Fruit fly (Drosophila melanogaster): ENCODE data around the gene Toll-9.
A peak's percentile ranks its signal among the peaks of the same experiment; 100 is the strongest.

The Toll-9 gene

dm6 chr3L:20398243-20399222, 32.0 kb upstream of the Toll-9 start (continued):
- TF ChIP-seq ac (GFP tag; optimal IDR thresholded peaks at IDR 0.05) (peak; percentile 35), disco-r (GFP tag; optimal IDR thresholded peaks at IDR 0.05) (peak; percentile 72), Camta (GFP tag; optimal IDR thresholded peaks at IDR 0.05) (peak; percentile 60), Mrtf (GFP tag; IDR thresholded peaks at IDR 0.05) (peak; percentile 63; the same call in 1 of the 3 replicates), CG17359 (tag; optimal IDR thresholded peaks at IDR 0.05) (peak; percentile 87), CG2120 (GFP tag; optimal IDR thresholded peaks at IDR 0.05) (peak; percentile 90), tll (GFP tag; optimal IDR thresholded peaks at IDR 0.05) (no peak), cas (GFP tag; IDR thresholded peaks at IDR 0.05) (no peak), CG7357 (GFP tag; IDR thresholded peaks at IDR 0.05) (peak; percentile 62), CG14441 (GFP tag; IDR thresholded peaks at IDR 0.05) (peak; percentile 79), chif (GFP tag; optimal IDR thresholded peaks at IDR 0.05) (peak; percentile 56 to 72), dati (GFP tag; IDR thresholded peaks at IDR 0.05) (0 out of 2 replicates have a peak, but pooled peaks have one; percentile 28), CG18764 (GFP tag; optimal IDR thresholded peaks at IDR 0.05) (peak; percentile 60), gem (tag; optimal IDR thresholded peaks at IDR 0.05) (peak; percentile 94), Stat92E (GFP tag; optimal IDR thresholded peaks at IDR 0.05) (peak in 1 of 3 experiments; percentile 46), zfh1 (GFP tag; IDR thresholded peaks at IDR 0.05) (peak; percentile 64; the same call in 1 of the 3 replicates), CG9215 (GFP tag; IDR thresholded peaks at IDR 0.05) (peak; percentile 67), CG11398 (GFP tag; optimal IDR thresholded peaks at IDR 0.05) (peak; percentile 23), CG17912 (GFP tag; optimal IDR thresholded peaks at IDR 0.05) (no peak), CG2889 (GFP tag; IDR thresholded peaks at IDR 0.05) (peak; percentile 33; the same call in 1 of the 3 replicates), Trl (optimal IDR thresholded peaks at IDR 0.05) (peak; percentile 51 to 67), Trl (GFP tag; optimal IDR thresholded peaks at IDR 0.05) (peak; percentile 65), ttk (GFP tag; IDR thresholded peaks at IDR 0.05) (peak; percentile 75), CG10565 (GFP tag; optimal IDR thresholded peaks at IDR 0.05) (peak; percentile 29), CG9797 (GFP tag; optimal IDR thresholded peaks at IDR 0.05) (peak; percentile 13), CG12219 (GFP tag; optimal IDR thresholded peaks at IDR 0.05) (peak; percentile 85), seq (GFP tag; IDR thresholded peaks at IDR 0.05) (peak; percentile 86), CG8944 (GFP tag; optimal IDR thresholded peaks at IDR 0.05) (peak; percentile 50), CG6272 (GFP tag; IDR thresholded peaks at IDR 0.05) (peak; percentile 53), ham (GFP tag; IDR thresholded peaks at IDR 0.05) (peak; percentile 42; the same call in 1 of the 2 replicates), CG12104 (GFP tag; optimal IDR thresholded peaks at IDR 0.05) (peak; percentile 81), Nf-YC (tag; optimal IDR thresholded peaks at IDR 0.05) (peak; percentile 77), Fer3 (tag; optimal IDR thresholded peaks at IDR 0.05) (peak; percentile 83), pfk (GFP tag; optimal IDR thresholded peaks at IDR 0.05) (no peak), CG5953 (GFP tag; IDR thresholded peaks at IDR 0.05) (no peak; the same call in 1 of the 2 replicates), stwl (tag; optimal IDR thresholded peaks at IDR 0.05) (no peak), CG14667 (GFP tag; IDR thresholded peaks at IDR 0.05) (peak; percentile 47), bcd (GFP tag; optimal IDR thresholded peaks at IDR 0.05) (peak; percentile 89), CG31441 (GFP tag; IDR thresholded peaks at IDR 0.05) (peak; percentile 86), CG2199 (GFP tag; IDR thresholded peaks at IDR 0.05) (no peak; the same call in 2 of the 3 replicates), CG1602 (GFP tag; optimal IDR thresholded peaks at IDR 0.05) (peak; percentile 85), psq (GFP tag; optimal IDR thresholded peaks at IDR 0.05) (peak; percentile 10), BEAF-32 (GFP tag; optimal IDR thresholded peaks at IDR 0.05) (no peak), unpg (GFP tag; optimal IDR thresholded peaks at IDR 0.05) (peak; percentile 89), CG1233 (GFP tag; optimal IDR thresholded peaks at IDR 0.05) (peak; percentile 90), CG32767 (GFP tag; IDR thresholded peaks at IDR 0.05) (no peak), twi (tag; optimal IDR thresholded peaks at IDR 0.05) (peak; percentile 69), nerfin-1 (tag; optimal IDR thresholded peaks at IDR 0.05) (peak; percentile 84)

All from whole organism, embryonic.